Fruit fly (Drosophila melanogaster) whole organism: ENCODE data around the gene Sr-CIII.

Experiments used
- CG8478 ChIP-seq: fragments of >200 bp; optimal IDR thresholded peaks from 2 replicates; lab custom pipeline; 2018; ENCODE audit warnings: inconsistent platforms
- Dll ChIP-seq: fragments of >200 bp; optimal IDR thresholded peaks from 2 replicates; lab custom pipeline; 2017
- EcR ChIP-seq, 2 experiments: fragments of >200 bp; optimal IDR thresholded peaks; 2 replicates each; lab custom pipeline; 2017; ENCODE audit warnings: missing biosample characterization in 2 of 2, missing genetic modification characterization in 2 of 2, missing genetic modification reagents in 2 of 2
- pan ChIP-seq: fragments of >200 bp; optimal IDR thresholded peaks from 2 replicates; lab custom pipeline; 2017
- psq ChIP-seq: fragments of >200 bp; optimal IDR thresholded peaks from 2 replicates; lab custom pipeline; 2017
- usp ChIP-seq: fragments of >200 bp; optimal IDR thresholded peaks from 2 replicates; lab custom pipeline; 2017; ENCODE audit warnings: missing biosample characterization, missing genetic modification characterization, mixed read lengths

Sr-CIII gene

DNA sequence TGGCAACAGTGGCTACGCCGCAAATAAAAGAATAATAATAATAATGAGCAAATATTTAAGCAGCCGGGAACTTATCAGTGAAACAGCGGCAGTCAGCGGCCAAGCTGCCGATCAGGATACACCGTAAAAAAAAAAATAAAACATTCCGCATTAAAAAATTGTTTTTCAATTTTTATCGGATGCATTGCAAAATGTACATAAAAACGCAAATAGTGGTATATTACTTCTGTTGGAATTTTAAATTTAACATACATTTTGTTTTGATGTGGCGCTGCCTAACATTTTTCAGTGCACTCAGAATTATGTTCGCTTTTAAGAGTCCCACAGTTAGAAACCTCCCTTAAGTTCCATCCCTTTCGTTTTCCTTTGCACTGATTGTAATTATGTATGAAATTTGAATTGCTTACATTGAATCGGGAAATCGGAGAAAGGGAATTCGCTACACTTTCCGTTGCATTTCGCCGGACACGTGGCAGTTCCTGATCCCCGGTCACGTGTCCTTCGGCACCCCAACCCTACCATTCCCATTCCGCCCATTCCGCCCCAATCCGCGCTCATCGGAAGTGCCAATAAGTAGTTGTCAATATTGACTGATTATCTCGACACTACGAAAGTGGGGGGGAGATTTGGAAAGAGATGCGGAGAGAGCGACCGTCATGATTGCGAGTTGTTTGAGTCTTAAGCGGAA lies 1.0 kb upstream of the Sr-CIII start:
- TF ChIP-seq EcR (GFP tag; optimal IDR thresholded peaks at IDR 0.05; lab: Kevin White, UChicago): no peak
- no peak for TF ChIP-seq Dll (lab: Kevin White, UChicago)
- no peak for TF ChIP-seq usp (GFP tag; lab: Kevin White, UChicago)
- no peak for TF ChIP-seq pan
- no peak for TF ChIP-seq CG8478 (lab: Kevin White, UChicago)

DNA sequence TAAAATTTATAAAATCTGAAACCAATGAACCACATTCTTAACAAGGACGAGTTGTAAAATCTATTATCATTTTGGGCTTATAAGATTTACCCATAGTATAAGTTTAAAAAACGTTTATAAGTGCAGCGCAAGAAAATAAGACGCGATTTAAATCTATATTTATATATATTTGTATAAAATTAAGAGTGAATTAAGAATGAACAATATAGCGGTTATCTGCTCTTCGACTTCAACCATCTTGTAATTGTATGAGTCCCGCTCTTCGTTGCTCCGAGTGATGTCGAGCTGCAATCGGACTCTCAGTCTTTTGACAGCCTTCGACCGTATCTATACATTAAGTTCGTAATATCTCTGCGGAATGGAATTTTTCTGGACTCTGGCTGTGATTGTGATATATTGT lies 1.3 kb downstream of the Sr-CIII start, which contains the start of gene Sr-CI:
Gene Sr-CI, plus strand, starts transcription at position 301 of the 400 bp plus-strand sequence.
- TF ChIP-seq CG8478 (lab: Kevin White, UChicago) (no peak), pan (no peak), EcR (GFP tag; optimal IDR thresholded peaks at IDR 0.05; lab: Kevin White, UChicago) (no peak), usp (GFP tag; lab: Kevin White, UChicago) (no peak)

DNA sequence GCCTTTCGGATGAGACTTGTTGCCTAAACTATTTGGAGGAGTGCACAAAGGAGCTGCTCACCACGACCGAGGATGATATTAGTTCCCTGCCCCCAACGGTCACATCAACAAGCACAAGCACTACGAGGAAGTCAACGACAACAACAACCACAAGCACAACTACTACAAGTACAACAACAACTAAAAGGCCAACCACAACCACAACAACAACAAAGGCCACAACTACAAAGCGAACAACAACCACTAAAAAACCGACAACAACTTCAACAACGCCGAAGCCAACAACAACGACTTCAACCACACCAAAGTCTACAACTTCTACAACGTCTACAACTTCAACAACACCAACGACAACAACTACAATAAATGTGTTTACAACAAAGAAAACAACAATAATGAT lies 2.9 kb downstream of the Sr-CIII start:
- TF ChIP-seq CG8478 (lab: Kevin White, UChicago): no peak
- TF ChIP-seq usp (GFP tag; lab: Kevin White, UChicago): no peak
- no peak for TF ChIP-seq Dll (lab: Kevin White, UChicago)
- TF ChIP-seq EcR (GFP tag; optimal IDR thresholded peaks at IDR 0.05; lab: Kevin White, UChicago): no peak
- no peak for TF ChIP-seq pan
- no peak for TF ChIP-seq psq (lab: Kevin White, UChicago)

DNA sequence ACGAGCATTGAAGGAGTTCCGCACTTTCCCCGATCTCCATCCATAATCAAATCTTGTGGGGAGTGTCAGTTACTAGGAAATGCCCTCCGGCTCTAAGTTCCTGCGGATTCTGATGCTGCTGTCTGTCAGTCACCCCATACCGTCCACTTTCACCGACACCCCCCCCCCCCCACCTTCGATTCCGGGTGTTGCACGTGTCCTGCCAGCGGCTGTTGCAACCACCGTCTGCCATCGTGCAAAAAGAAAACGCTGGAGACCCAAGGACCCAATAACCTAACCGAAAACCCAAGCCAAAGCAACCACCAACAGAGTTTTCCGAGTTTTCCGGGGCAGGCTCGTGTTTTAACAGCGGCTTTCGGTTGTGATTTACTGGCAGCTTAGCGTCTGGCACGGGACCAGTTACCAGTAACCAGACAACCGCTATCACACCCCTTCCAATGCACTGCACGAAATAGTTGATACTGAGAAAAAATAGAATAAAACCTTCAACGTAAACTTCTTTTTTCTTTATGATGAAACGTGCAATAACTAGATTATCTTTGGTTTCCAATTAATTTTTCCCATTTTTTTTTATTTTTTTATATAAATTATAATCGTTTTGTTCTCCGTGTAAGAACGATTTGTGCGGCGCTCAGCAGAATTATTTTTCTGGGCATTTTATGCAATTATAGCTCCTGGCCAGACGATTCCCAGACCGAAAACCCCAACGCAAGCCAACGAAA lies 4.6 kb downstream of the Sr-CIII start:
- TF ChIP-seq Dll (lab: Kevin White, UChicago): no peak
- TF ChIP-seq pan: no peak
- TF ChIP-seq psq (lab: Kevin White, UChicago): no peak
- no peak for TF ChIP-seq CG8478 (lab: Kevin White, UChicago)
- no peak for TF ChIP-seq usp (GFP tag; lab: Kevin White, UChicago)
- no peak for TF ChIP-seq EcR (GFP tag; optimal IDR thresholded peaks at IDR 0.05; lab: Kevin White, UChicago)

DNA sequence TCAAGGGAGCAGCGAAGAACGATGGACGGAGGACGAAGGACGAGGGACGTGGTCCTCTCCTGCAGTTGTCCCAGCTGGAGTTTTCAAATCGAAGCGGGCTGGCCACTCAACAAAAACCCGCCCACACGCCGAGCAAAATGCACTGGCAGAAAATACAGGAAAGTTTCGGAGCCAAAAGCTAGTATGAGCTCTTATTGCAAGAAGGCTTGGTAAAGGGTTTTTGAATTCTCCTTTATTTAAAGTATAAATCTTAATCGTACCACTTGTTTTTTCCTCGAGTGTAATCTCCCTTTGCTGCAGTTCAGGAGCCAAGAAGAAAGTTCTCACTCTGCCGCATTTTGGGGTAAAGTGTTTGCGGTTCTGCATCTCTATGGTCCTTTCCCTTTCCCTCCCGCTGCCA lies 8.7 kb downstream of the Sr-CIII start:
- no peak for TF ChIP-seq Dll (lab: Kevin White, UChicago)
- no peak for TF ChIP-seq pan
- TF ChIP-seq psq (lab: Kevin White, UChicago): no peak
- no peak for TF ChIP-seq EcR (GFP tag; optimal IDR thresholded peaks at IDR 0.05; lab: Kevin White, UChicago)
- TF ChIP-seq usp (GFP tag; lab: Kevin White, UChicago): no peak
- no peak for TF ChIP-seq CG8478 (lab: Kevin White, UChicago)

DNA sequence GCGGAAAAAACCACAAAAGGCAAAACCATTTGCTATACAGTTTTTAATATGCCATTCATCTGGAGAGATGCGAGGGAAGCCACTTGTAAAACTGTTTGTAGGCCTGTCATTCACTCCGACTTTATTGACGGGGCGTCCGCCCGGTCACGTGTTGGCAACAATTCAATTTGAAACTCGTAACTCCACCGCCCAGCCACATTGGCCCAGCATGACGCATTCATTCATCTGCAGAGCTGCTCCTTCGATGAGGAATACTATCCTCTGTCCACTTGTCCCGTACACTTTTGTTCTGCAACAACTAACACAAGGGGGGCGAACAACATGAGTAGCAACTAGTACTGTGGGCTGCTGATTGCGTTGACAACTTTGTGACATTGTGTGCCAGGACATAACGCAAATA lies 12.2 kb downstream of the Sr-CIII start:
- TF ChIP-seq CG8478 (lab: Kevin White, UChicago): no peak
- TF ChIP-seq Dll (lab: Kevin White, UChicago): no peak
- no peak for TF ChIP-seq pan
- no peak for TF ChIP-seq EcR (GFP tag; optimal IDR thresholded peaks at IDR 0.05; lab: Kevin White, UChicago)

DNA sequence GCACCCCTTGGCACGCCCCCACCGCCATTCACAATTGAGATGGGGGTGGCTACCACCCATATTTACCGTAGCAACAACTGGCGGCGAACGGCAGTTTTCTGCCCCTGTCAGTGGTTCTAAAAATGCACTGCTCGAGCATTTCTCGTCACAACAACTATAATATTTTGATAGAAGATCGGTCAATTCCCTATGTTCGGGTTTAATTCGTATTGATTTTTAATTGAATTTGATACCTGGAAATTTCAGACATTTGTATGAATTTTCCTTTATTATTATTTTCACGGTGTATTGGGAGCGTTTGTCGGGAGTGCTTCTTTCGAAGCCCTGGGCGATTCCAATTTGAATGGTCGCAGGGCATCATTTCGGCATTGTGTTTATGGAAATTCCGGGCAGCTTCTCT lies 12.9 kb downstream of the Sr-CIII start:
- TF ChIP-seq CG8478 (lab: Kevin White, UChicago) (no peak), pan (no peak), EcR (GFP tag; optimal IDR thresholded peaks at IDR 0.05; lab: Kevin White, UChicago) (no peak), psq (lab: Kevin White, UChicago) (no peak), usp (GFP tag; lab: Kevin White, UChicago) (no peak), Dll (lab: Kevin White, UChicago) (no peak)

DNA sequence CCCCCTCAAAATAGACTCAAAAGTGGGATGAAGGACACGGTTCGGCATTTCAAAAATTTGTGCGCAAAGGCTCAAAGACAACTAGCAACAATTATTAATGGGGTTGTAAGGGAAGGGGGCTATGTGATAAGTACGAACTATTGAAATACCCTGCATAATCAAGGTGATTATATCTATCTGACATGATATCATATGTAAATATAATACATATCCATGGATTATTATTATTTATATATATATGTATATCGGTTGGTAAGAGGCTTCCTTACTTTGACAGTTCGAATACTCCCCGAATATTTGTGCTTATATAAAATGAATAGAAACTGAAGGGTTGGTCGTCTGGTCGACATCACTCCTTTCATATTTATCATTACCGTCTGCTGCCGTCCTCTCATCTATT lies 13.8 kb downstream of the Sr-CIII start:
- TF ChIP-seq psq (lab: Kevin White, UChicago) (no peak), pan (no peak), Dll (lab: Kevin White, UChicago) (no peak), CG8478 (lab: Kevin White, UChicago) (no peak), EcR (GFP tag; optimal IDR thresholded peaks at IDR 0.05; lab: Kevin White, UChicago) (no peak), usp (GFP tag; lab: Kevin White, UChicago) (no peak)

DNA sequence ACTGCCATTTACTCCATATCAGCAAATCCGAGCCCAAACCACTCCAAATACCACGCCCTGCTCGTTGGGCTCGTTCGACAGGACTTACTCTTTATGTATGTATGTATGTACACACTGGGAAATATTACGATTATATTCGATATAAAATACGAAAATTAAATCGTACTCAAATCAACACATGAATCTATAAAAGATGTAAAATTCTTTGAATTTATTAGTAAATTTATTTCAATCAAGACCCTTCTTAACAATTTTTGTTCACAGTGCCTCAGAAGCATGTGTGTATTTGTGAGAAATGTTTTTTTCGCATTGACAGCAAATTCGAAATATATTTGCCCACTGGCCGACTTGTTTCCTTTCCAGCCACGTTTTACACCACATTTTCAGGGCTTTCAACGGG lies 26.2 kb downstream of the Sr-CIII start:
- TF ChIP-seq usp (GFP tag; lab: Kevin White, UChicago): no peak
- TF ChIP-seq EcR (GFP tag; optimal IDR thresholded peaks at IDR 0.05; lab: Kevin White, UChicago): no peak
- TF ChIP-seq CG8478 (lab: Kevin White, UChicago): no peak

DNA sequence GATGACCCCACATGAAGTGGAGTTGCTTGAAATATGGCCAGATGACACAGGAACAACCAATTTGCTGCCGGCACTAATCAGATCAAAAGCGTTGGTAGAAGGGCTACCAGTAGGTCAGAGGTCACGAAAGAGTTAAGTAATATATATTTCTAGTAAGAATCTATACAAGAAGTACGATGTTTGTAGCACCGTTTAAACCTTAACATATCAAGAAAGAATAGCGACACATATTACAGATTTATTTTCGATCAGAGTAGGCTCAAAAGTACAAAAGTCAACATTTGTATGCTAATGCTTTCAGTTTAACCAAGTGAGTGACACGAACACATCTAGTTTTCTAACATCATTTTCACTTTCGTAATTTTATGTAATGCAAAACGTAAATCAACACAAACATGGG lies 28.8 kb downstream of the Sr-CIII start, which contains the start of gene CG2955:
Gene CG2955, plus strand, starts transcription at position 301 of the 400 bp plus-strand sequence.
- TF ChIP-seq psq (lab: Kevin White, UChicago): no peak
- no peak for TF ChIP-seq usp (GFP tag; lab: Kevin White, UChicago)
- TF ChIP-seq Dll (lab: Kevin White, UChicago): no peak
- no peak for TF ChIP-seq CG8478 (lab: Kevin White, UChicago)
- TF ChIP-seq pan: no peak
- no peak for TF ChIP-seq EcR (GFP tag; optimal IDR thresholded peaks at IDR 0.05; lab: Kevin White, UChicago)

DNA sequence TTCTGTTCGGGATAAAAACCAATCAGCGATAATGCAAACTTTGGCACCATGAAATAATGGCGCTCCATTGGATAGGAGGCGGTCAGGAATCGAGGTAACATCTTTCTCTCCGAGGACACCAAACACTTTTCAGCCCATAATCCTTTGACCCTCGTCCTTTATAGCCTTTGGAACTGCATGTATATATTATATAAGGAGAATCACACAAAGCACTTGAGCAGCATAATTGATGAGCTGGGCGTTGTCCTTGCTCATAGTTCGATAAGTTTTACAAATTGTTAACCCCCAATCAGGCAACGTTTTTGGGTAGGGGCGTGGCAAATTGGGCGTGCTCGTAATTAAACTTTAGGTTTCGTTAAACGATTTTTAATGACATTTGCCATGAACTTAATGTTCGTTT lies 45.9 kb downstream of the Sr-CIII start, which contains the start of gene Or24a:
Gene Or24a, minus strand, starts transcription at position 101 of the 400 bp plus-strand sequence.
- no peak for TF ChIP-seq usp (GFP tag; lab: Kevin White, UChicago)
- TF ChIP-seq psq (lab: Kevin White, UChicago): no peak
- no peak for TF ChIP-seq Dll (lab: Kevin White, UChicago)
- no peak for TF ChIP-seq EcR (GFP tag; optimal IDR thresholded peaks at IDR 0.05; lab: Kevin White, UChicago)
- TF ChIP-seq pan: no peak
- TF ChIP-seq CG8478 (lab: Kevin White, UChicago): no peak
